Worm (Caenorhabditis elegans) whole organism, L2 larva: ENCODE data around the gene Y45F3A.5.

Experiments
- C34F6.9 ChIP-seq: fragments of 150-350 bp; optimal IDR thresholded peaks from 2 replicates; lab custom pipeline; 2014; ENCODE audit warnings: missing biosample characterization, missing genetic modification characterization
- F13H6.1 ChIP-seq: sonication (generic microtip); optimal IDR thresholded peaks from 2 replicates; lab custom pipeline; 2016; ENCODE audit warnings: missing genetic modification characterization, missing compliant biosample characterization
- R02D3.7 ChIP-seq: fragments of 150-350 bp; optimal IDR thresholded peaks from 2 replicates; lab custom pipeline; 2014; ENCODE audit warnings: missing biosample characterization, missing genetic modification characterization
- Y55F3AM.14 ChIP-seq: fragments of 200-800 bp; sonication (Bioruptor generic); optimal IDR thresholded peaks from 2 replicates; lab custom pipeline; 2018; ENCODE audit warnings: mild to moderate bottlenecking, missing genetic modification characterization, missing compliant biosample characterization
- ZK546.5 ChIP-seq: sonication (generic microtip); optimal IDR thresholded peaks from 2 replicates; lab custom pipeline; 2017; ENCODE audit warnings: missing biosample characterization, missing genetic modification characterization
- alr-1 ChIP-seq: fragments of 150-350 bp; optimal IDR thresholded peaks from 2 replicates; lab custom pipeline; 2014; ENCODE audit warnings: missing biosample characterization, missing genetic modification characterization
- aly-2 ChIP-seq: fragments of 150-350 bp; optimal IDR thresholded peaks from 2 replicates; lab custom pipeline; 2014; ENCODE audit warnings: missing biosample characterization, missing genetic modification characterization
- ama-1 ChIP-seq: fragments of 150-350 bp; optimal IDR thresholded peaks from 2 replicates; lab custom pipeline; 2018; ENCODE audit warnings: inconsistent platforms
- blmp-1 ChIP-seq: sonication (generic microtip); optimal IDR thresholded peaks from 2 replicates; lab custom pipeline; 2017; ENCODE audit warnings: missing genetic modification characterization, mild to moderate bottlenecking, missing compliant biosample characterization, antibody characterized with exemption, moderate library complexity; ENCODE audit not compliant: insufficient read depth
- ceh-16 ChIP-seq: fragments of 150-350 bp; optimal IDR thresholded peaks from 2 replicates; lab custom pipeline; 2014; ENCODE audit warnings: missing biosample characterization, missing genetic modification characterization
- ceh-82 ChIP-seq: fragments of 150-350 bp; optimal IDR thresholded peaks from 2 replicates; lab custom pipeline; 2014; ENCODE audit warnings: missing biosample characterization, missing genetic modification characterization
- crh-2 ChIP-seq: sonication (generic microtip); optimal IDR thresholded peaks from 2 replicates; lab custom pipeline; 2017; ENCODE audit warnings: missing biosample characterization, missing genetic modification characterization
- dmd-4 ChIP-seq: sonication (generic microtip); optimal IDR thresholded peaks from 2 replicates; lab custom pipeline; 2017; ENCODE audit warnings: missing biosample characterization, missing genetic modification characterization
- egl-27 ChIP-seq: sonication (generic microtip); optimal IDR thresholded peaks from 3 replicates; lab custom pipeline; 2017; ENCODE audit warnings: missing biosample characterization, missing genetic modification reagents, missing genetic modification characterization
- elt-1 ChIP-seq: fragments of 150-350 bp; optimal IDR thresholded peaks from 2 replicates; lab custom pipeline; 2014; ENCODE audit warnings: missing biosample characterization, missing genetic modification characterization
- elt-3 ChIP-seq: sonication (generic microtip); optimal IDR thresholded peaks from 2 replicates; lab custom pipeline; 2017; ENCODE audit warnings: missing biosample characterization, missing genetic modification characterization
- fos-1 ChIP-seq: fragments of 150-350 bp; optimal IDR thresholded peaks from 2 replicates; lab custom pipeline; 2014; ENCODE audit warnings: missing biosample characterization, missing genetic modification characterization
- gmeb-1 ChIP-seq: fragments of 150-350 bp; optimal IDR thresholded peaks from 2 replicates; lab custom pipeline; 2014; ENCODE audit warnings: missing biosample characterization, missing genetic modification characterization
- lin-11 ChIP-seq: fragments of 150-350 bp; sonication (generic microtip); optimal IDR thresholded peaks from 2 replicates; lab custom pipeline; 2014; ENCODE audit warnings: missing biosample characterization, missing genetic modification characterization, inconsistent platforms, mixed read lengths
- lin-13 ChIP-seq: fragments of 150-350 bp; optimal IDR thresholded peaks from 2 replicates; lab custom pipeline; 2014; ENCODE audit warnings: missing biosample characterization, missing genetic modification reagents, missing genetic modification characterization
- lin-39 ChIP-seq: fragments of 150-350 bp; optimal IDR thresholded peaks from 2 replicates; lab custom pipeline; 2014; ENCODE audit warnings: missing biosample characterization, missing genetic modification reagents, missing genetic modification characterization
- lsy-2 ChIP-seq, 2 experiments: fragments of 150-350 bp in 1 of 2; sonication (generic microtip) in 1 of 2; optimal IDR thresholded peaks; 2 replicates each; lab custom pipeline; 2014 to 2017; ENCODE audit warnings: missing biosample characterization in 2 of 2, missing genetic modification characterization in 2 of 2
- mab-5 ChIP-seq: fragments of 150-350 bp; optimal IDR thresholded peaks from 2 replicates; lab custom pipeline; 2014; ENCODE audit warnings: missing biosample characterization, missing genetic modification characterization
- mbf-1 ChIP-seq: sonication (generic microtip); optimal IDR thresholded peaks from 2 replicates; lab custom pipeline; 2017; ENCODE audit warnings: missing biosample characterization, missing genetic modification characterization
- mdl-1 ChIP-seq, 2 experiments: fragments of 150-350 bp in 1 of 2; sonication (generic microtip) in 1 of 2; optimal IDR thresholded peaks; 2 replicates each; lab custom pipeline; 2017; ENCODE audit warnings: missing biosample characterization in 2 of 2, missing genetic modification characterization in 2 of 2
- nhr-10 ChIP-seq: sonication (generic microtip); optimal IDR thresholded peaks from 2 replicates; lab custom pipeline; 2017; ENCODE audit warnings: missing biosample characterization, missing genetic modification characterization
- nhr-11 ChIP-seq: fragments of 150-350 bp; optimal IDR thresholded peaks from 2 replicates; lab custom pipeline; 2014; ENCODE audit warnings: missing biosample characterization, missing genetic modification characterization
- nhr-12 ChIP-seq: fragments of 150-350 bp; optimal IDR thresholded peaks from 2 replicates; lab custom pipeline; 2014; ENCODE audit warnings: missing biosample characterization, missing genetic modification characterization
- nhr-129 ChIP-seq: fragments of 150-350 bp; optimal IDR thresholded peaks from 2 replicates; lab custom pipeline; 2014; ENCODE audit warnings: missing biosample characterization, missing genetic modification characterization
- nhr-21 ChIP-seq: fragments of 150-350 bp; optimal IDR thresholded peaks from 2 replicates; lab custom pipeline; 2014; ENCODE audit warnings: missing biosample characterization, missing genetic modification characterization
- nhr-23 ChIP-seq: fragments of 150-350 bp; optimal IDR thresholded peaks from 2 replicates; lab custom pipeline; 2014; ENCODE audit warnings: missing biosample characterization, missing genetic modification reagents, missing genetic modification characterization
- nhr-237 ChIP-seq: fragments of 150-350 bp; optimal IDR thresholded peaks from 2 replicates; lab custom pipeline; 2014; ENCODE audit warnings: missing biosample characterization, missing genetic modification characterization
- nhr-25 ChIP-seq: fragments of 150-350 bp; sonication (generic microtip); optimal IDR thresholded peaks from 3 replicates; lab custom pipeline; 2014; ENCODE audit warnings: missing biosample characterization, missing genetic modification characterization
- nhr-77 ChIP-seq: fragments of 150-350 bp; optimal IDR thresholded peaks from 2 replicates; lab custom pipeline; 2014; ENCODE audit warnings: missing biosample characterization, missing genetic modification characterization
- peb-1 ChIP-seq: fragments of 150-350 bp; optimal IDR thresholded peaks from 2 replicates; lab custom pipeline; 2014; ENCODE audit warnings: missing biosample characterization, missing genetic modification characterization
- sem-4 ChIP-seq: fragments of 150-350 bp; optimal IDR thresholded peaks from 2 replicates; lab custom pipeline; 2014; ENCODE audit warnings: missing biosample characterization, missing genetic modification reagents, missing genetic modification characterization
- sma-3 ChIP-seq: sonication (generic microtip); optimal IDR thresholded peaks from 2 replicates; lab custom pipeline; 2016; ENCODE audit warnings: missing genetic modification reagents, missing genetic modification characterization, missing compliant biosample characterization
- sma-9 ChIP-seq, 2 experiments: fragments of 150-350 bp in 1 of 2; sonication (generic microtip) in 1 of 2; optimal IDR thresholded peaks; 2 replicates each; lab custom pipeline; 2014 to 2016; ENCODE audit warnings: missing genetic modification characterization in 2 of 2, mild to moderate bottlenecking in 1 of 2, missing biosample characterization in 1 of 2, missing compliant biosample characterization in 1 of 2, missing genetic modification reagents in 1 of 2, moderate library complexity in 1 of 2
- snpc-4 ChIP-seq: fragments of 150-350 bp; optimal IDR thresholded peaks from 2 replicates; lab custom pipeline; 2014; ENCODE audit warnings: missing biosample characterization, missing genetic modification characterization
- unc-39 ChIP-seq: fragments of 150-350 bp; optimal IDR thresholded peaks from 2 replicates; lab custom pipeline; 2014; ENCODE audit warnings: missing biosample characterization, missing genetic modification characterization
- unc-55 ChIP-seq: fragments of 150-350 bp; sonication (generic microtip); optimal IDR thresholded peaks from 3 replicates; lab custom pipeline; 2014; ENCODE audit warnings: missing biosample characterization, missing genetic modification reagents, missing genetic modification characterization
- unc-62 ChIP-seq: fragments of 150-350 bp; optimal IDR thresholded peaks from 2 replicates; lab custom pipeline; 2014; ENCODE audit warnings: missing biosample characterization, missing genetic modification reagents, missing genetic modification characterization
- zag-1 ChIP-seq: fragments of 150-350 bp; optimal IDR thresholded peaks from 2 replicates; lab custom pipeline; 2014; ENCODE audit warnings: missing biosample characterization, missing genetic modification characterization
- ztf-1 ChIP-seq: fragments of 200-800 bp; sonication (Bioruptor generic); conservative IDR thresholded peaks from 2 replicates; pipeline ENCODE4 v1.3.6; 2022; ENCODE audit warnings: missing genetic modification characterization, missing compliant biosample characterization
- ztf-11 ChIP-seq: sonication (generic microtip); optimal IDR thresholded peaks from 2 replicates; lab custom pipeline; 2017; ENCODE audit warnings: missing biosample characterization, missing genetic modification characterization
- ztf-4 ChIP-seq: fragments of 150-350 bp; optimal IDR thresholded peaks from 2 replicates; lab custom pipeline; 2014; ENCODE audit warnings: missing biosample characterization, missing genetic modification characterization

Y45F3A.5 gene

ce11 chrIII:10586243-10586642 lies at the start of gene Y45F3A.5:
Y45F3A.5 (minus strand) TSS chrIII:10586343.
- TF ChIP-seq nhr-12: no peak
- no peak for TF ChIP-seq nhr-21 (tag; lab: Kevin White, UChicago)
- TF ChIP-seq peb-1 (tag; lab: Kevin White, UChicago): no peak
- no peak for TF ChIP-seq gmeb-1 (tag; lab: Kevin White, UChicago)
- no peak for TF ChIP-seq Y55F3AM.14
- TF ChIP-seq nhr-237 (tag; lab: Kevin White, UChicago): no peak
- no peak for TF ChIP-seq dmd-4
- TF ChIP-seq ztf-1 (GFP tag; lab: Robert Waterston, UW): no peak
- TF ChIP-seq unc-55 (GFP tag; lab: Kevin White, UChicago): no peak
- TF ChIP-seq C34F6.9 (tag; lab: Kevin White, UChicago): no peak
- TF ChIP-seq lin-11: no peak
- TF ChIP-seq fos-1 (tag; lab: Kevin White, UChicago): no peak
- no peak for TF ChIP-seq nhr-77 (tag; lab: Kevin White, UChicago)
- TF ChIP-seq ceh-16 (tag; lab: Kevin White, UChicago): no peak
- no peak for TF ChIP-seq elt-1 (tag; lab: Kevin White, UChicago)
- no peak for TF ChIP-seq sma-9 (GFP tag; optimal IDR thresholded peaks at IDR 0.05; lab: Kevin White, UChicago)
- TF ChIP-seq sma-9 (tag; optimal IDR thresholded peaks at IDR 0.05; lab: Kevin White, UChicago): no peak
- no peak for TF ChIP-seq F13H6.1 (tag; lab: Kevin White, UChicago)
- TF ChIP-seq aly-2 (tag; lab: Kevin White, UChicago): no peak
- no peak for TF ChIP-seq ZK546.5 (tag; lab: Kevin White, UChicago)
- TF ChIP-seq, all 48 proteins: peak for 0

ce11 chrIII:10634576-10634975 lies 48.4 kb upstream of the Y45F3A.5 start:
- peak; percentile 32 for TF ChIP-seq fos-1 (tag; lab: Kevin White, UChicago)
- no peak for TF ChIP-seq ceh-82 (tag; lab: Kevin White, UChicago)
- peak; percentile 17 for TF ChIP-seq zag-1 (tag; lab: Kevin White, UChicago)
- peak; percentile 57 for TF ChIP-seq Y55F3AM.14

- TF ChIP-seq lin-13 (GFP tag; lab: Kevin White, UChicago) (peak; percentile 86), Y55F3AM.14 (peak; percentile 93), lin-39 (tag; lab: Kevin White, UChicago) (no peak), unc-62 (GFP tag; lab: Kevin White, UChicago) (peak; percentile 67), nhr-11 (tag; lab: Kevin White, UChicago) (no peak), egl-27 (peak; percentile 89), nhr-129 (tag; lab: Kevin White, UChicago) (peak; percentile 86), nhr-23 (tag; lab: Kevin White, UChicago) (no peak), ZK546.5 (tag; lab: Kevin White, UChicago) (peak; percentile 17), nhr-10 (tag; lab: Kevin White, UChicago) (peak; percentile 4), lin-11 (peak; percentile 91), blmp-1 (peak; percentile 57), sma-3 (peak; percentile 91), sma-9 (GFP tag; optimal IDR thresholded peaks at IDR 0.05; lab: Kevin White, UChicago) (peak; percentile 94), sma-9 (tag; optimal IDR thresholded peaks at IDR 0.05; lab: Kevin White, UChicago) (no peak), aly-2 (tag; lab: Kevin White, UChicago) (no peak), R02D3.7 (no peak), ama-1 (lab: Kevin White, UChicago) (no peak), mab-5 (tag; lab: Kevin White, UChicago) (peak; percentile 90), lsy-2 (tag; optimal IDR thresholded peaks at IDR 0.05; lab: Kevin White, UChicago) (peak; percentile 64 to 88), elt-1 (tag; lab: Kevin White, UChicago) (no peak), crh-2 (peak; percentile 86), nhr-77 (tag; lab: Kevin White, UChicago) (no peak), elt-3 (tag; lab: Kevin White, UChicago) (no peak), peb-1 (tag; lab: Kevin White, UChicago) (no peak), ztf-4 (tag; lab: Kevin White, UChicago) (peak; percentile 72), C34F6.9 (tag; lab: Kevin White, UChicago) (peak; percentile 85), zag-1 (tag; lab: Kevin White, UChicago) (peak; percentile 93), gmeb-1 (tag; lab: Kevin White, UChicago) (peak; percentile 54), ztf-11 (tag; lab: Kevin White, UChicago) (no peak), nhr-12 (no peak), unc-55 (GFP tag; lab: Kevin White, UChicago) (peak; percentile 96), mbf-1 (tag; lab: Kevin White, UChicago) (no peak), ceh-16 (tag; lab: Kevin White, UChicago) (peak; percentile 92), mdl-1 (tag; optimal IDR thresholded peaks at IDR 0.05; lab: Kevin White, UChicago) (peak; percentile 71 to 87), snpc-4 (tag; lab: Kevin White, UChicago) (peak; percentile 67), alr-1 (tag; lab: Kevin White, UChicago) (no peak), sem-4 (tag; lab: Kevin White, UChicago) (peak; percentile 87), ztf-1 (GFP tag; lab: Robert Waterston, UW) (no peak), nhr-25 (tag; lab: Kevin White, UChicago) (peak; percentile 89), nhr-237 (tag; lab: Kevin White, UChicago) (no peak), F13H6.1 (tag; lab: Kevin White, UChicago) (peak; percentile 97), unc-39 (tag; lab: Kevin White, UChicago) (no peak), nhr-21 (tag; lab: Kevin White, UChicago) (peak; percentile 87), fos-1 (tag; lab: Kevin White, UChicago) (peak; percentile 73)
These were observed 47.9 kb upstream of the Y45F3A.5 start for ce11 chrIII:10634034-10634433.
